Fruit fly (Drosophila melanogaster) whole organism, pupa: ENCODE data around the gene CG13068.

Experiments used
- CG10348 ChIP-seq: fragments of 200-800 bp; sonication (Bioruptor generic); IDR thresholded peaks from 2 replicates; pipeline ENCODE4 v1.3.6; 2022; ENCODE audit warnings: missing biosample characterization, missing genetic modification characterization
- CG12605 ChIP-seq: fragments of 200-800 bp; sonication (Bioruptor generic); IDR thresholded peaks from 2 replicates; pipeline ENCODE4 v1.3.6; 2022; ENCODE audit warnings: missing biosample characterization, missing genetic modification characterization
- CG13204 ChIP-seq: fragments of 200-800 bp; sonication (Bioruptor generic); optimal IDR thresholded peaks from 2 replicates; lab custom pipeline; 2018; ENCODE audit warnings: missing biosample characterization, mild to moderate bottlenecking, missing genetic modification characterization, moderate library complexity
- CG14655 ChIP-seq: fragments of 200-800 bp; sonication (Bioruptor generic); optimal IDR thresholded peaks from 3 replicates; lab custom pipeline; 2017; ENCODE audit warnings: mild to moderate bottlenecking, missing biosample characterization, missing genetic modification reagents, missing genetic modification characterization
- CG15710 ChIP-seq: fragments of 200-800 bp; sonication (Bioruptor generic); optimal IDR thresholded peaks from 2 replicates; lab custom pipeline; 2018; ENCODE audit warnings: missing biosample characterization, mild to moderate bottlenecking, missing genetic modification characterization, moderate library complexity
- CG17806 ChIP-seq: fragments of 200-800 bp; sonication (Bioruptor generic); optimal IDR thresholded peaks from 2 replicates; lab custom pipeline; 2018; ENCODE audit warnings: missing biosample characterization, mild to moderate bottlenecking, missing genetic modification characterization, moderate library complexity
- CG32121 ChIP-seq: fragments of 200-800 bp; sonication (Bioruptor generic); IDR thresholded peaks from 2 replicates; pipeline ENCODE4 v1.3.6; 2022; ENCODE audit warnings: missing biosample characterization, missing genetic modification characterization
- CG34367 ChIP-seq: fragments of 200-800 bp; sonication (Bioruptor generic); optimal IDR thresholded peaks from 2 replicates; lab custom pipeline; 2018; ENCODE audit warnings: missing biosample characterization, mild to moderate bottlenecking, missing genetic modification characterization
- CG4496 ChIP-seq: fragments of 200-800 bp; sonication (Bioruptor generic); IDR thresholded peaks from 3 replicates; pipeline ENCODE4 v1.3.6; 2022; ENCODE audit warnings: missing biosample characterization, missing genetic modification characterization
- CG8159 ChIP-seq: fragments of 200-800 bp; sonication (Bioruptor generic); optimal IDR thresholded peaks from 3 replicates; lab custom pipeline; 2018; ENCODE audit warnings: missing biosample characterization, mild to moderate bottlenecking, missing genetic modification characterization, moderate library complexity
- CG8301 ChIP-seq: fragments of 200-800 bp; sonication (Bioruptor generic); optimal IDR thresholded peaks from 2 replicates; lab custom pipeline; 2018; ENCODE audit warnings: missing biosample characterization, mild to moderate bottlenecking, missing genetic modification characterization
- CG9948 ChIP-seq: fragments of 200-800 bp; sonication (Bioruptor generic); optimal IDR thresholded peaks from 2 replicates; lab custom pipeline; 2018; ENCODE audit warnings: missing biosample characterization, mild to moderate bottlenecking, missing genetic modification characterization, moderate library complexity
- D1 ChIP-seq: fragments of 200-800 bp; sonication (Bioruptor generic); optimal IDR thresholded peaks from 2 replicates; lab custom pipeline; 2018; ENCODE audit warnings: missing biosample characterization, mild to moderate bottlenecking, missing genetic modification characterization, moderate library complexity
- EcR ChIP-seq: fragments of 200-800 bp; sonication (Bioruptor generic); optimal IDR thresholded peaks from 3 replicates; lab custom pipeline; 2019; ENCODE audit warnings: missing biosample characterization, missing genetic modification characterization, mild to moderate bottlenecking, moderate library complexity, missing genetic modification reagents
- Ets98B ChIP-seq: fragments of 200-800 bp; sonication (Bioruptor generic); IDR thresholded peaks from 2 replicates; pipeline ENCODE4 v1.3.6; 2022; ENCODE audit warnings: missing biosample characterization, missing genetic modification characterization
- Pif1A ChIP-seq: fragments of 200-800 bp; sonication (Bioruptor generic); optimal IDR thresholded peaks from 3 replicates; lab custom pipeline; 2016; ENCODE audit warnings: missing biosample characterization, missing genetic modification characterization
- Pif1B ChIP-seq: fragments of 200-800 bp; sonication (Bioruptor generic); optimal IDR thresholded peaks from 3 replicates; lab custom pipeline; 2016; ENCODE audit warnings: missing biosample characterization, missing genetic modification characterization
- Snoo ChIP-seq: fragments of 200-800 bp; sonication (Bioruptor generic); optimal IDR thresholded peaks from 3 replicates; lab custom pipeline; 2017; ENCODE audit warnings: missing biosample characterization, mild to moderate bottlenecking, missing genetic modification characterization, inconsistent platforms
- fd96Ca ChIP-seq: fragments of 200-800 bp; sonication (Bioruptor generic); IDR thresholded peaks from 3 replicates; pipeline ENCODE4 v1.3.6; 2022; ENCODE audit warnings: missing biosample characterization, missing genetic modification characterization
- gl ChIP-seq: fragments of 200-800 bp; sonication (Bioruptor generic); optimal IDR thresholded peaks from 2 replicates; lab custom pipeline; 2018; ENCODE audit warnings: missing biosample characterization, mild to moderate bottlenecking, missing genetic modification characterization
- rn ChIP-seq: fragments of 200-800 bp; sonication (Bioruptor generic); IDR thresholded peaks from 2 replicates; pipeline ENCODE4 v1.3.6; 2022; ENCODE audit warnings: missing biosample characterization, missing genetic modification characterization

The CG13068 gene

DNA sequence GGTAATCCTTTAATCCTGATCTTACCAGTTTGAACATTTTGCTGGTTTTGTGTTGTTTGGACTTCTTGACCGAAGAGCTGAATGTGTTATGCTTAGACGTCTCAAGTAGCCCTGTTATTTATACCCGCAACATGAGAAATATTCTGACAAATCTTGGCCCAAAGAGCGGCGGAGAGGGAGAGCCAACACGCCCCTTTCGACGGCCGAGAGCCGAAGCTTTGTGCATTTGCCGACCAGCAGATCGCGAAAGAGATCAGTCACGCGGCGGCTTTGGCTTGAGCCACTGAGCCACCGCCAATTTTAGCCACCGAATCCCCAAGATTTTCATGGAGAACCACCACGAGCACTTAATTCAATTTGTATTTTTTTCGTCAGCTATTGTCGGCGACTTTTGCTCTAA lies 26.3 kb downstream of the CG13068 start, which contains the start of gene CG4962:
CG4962 (minus strand) TSS at position 101 of the 400 bp plus-strand sequence.
- TF ChIP-seq fd96Ca (GFP tag; lab: Robert Waterston, UW) (no peak), CG13204 (GFP tag; lab: Kevin White, UChicago) (no peak), gl (tag; lab: Kevin White, UChicago) (no peak), CG32121 (no peak), Pif1B (GFP tag; lab: Kevin White, UChicago) (no peak), D1 (no peak), Ets98B (no peak), CG14655 (GFP tag; lab: Kevin White, UChicago) (no peak), CG34367 (no peak), CG4496 (no peak), EcR (no peak)
- TF ChIP-seq, all 21 proteins: peak for 0

DNA sequence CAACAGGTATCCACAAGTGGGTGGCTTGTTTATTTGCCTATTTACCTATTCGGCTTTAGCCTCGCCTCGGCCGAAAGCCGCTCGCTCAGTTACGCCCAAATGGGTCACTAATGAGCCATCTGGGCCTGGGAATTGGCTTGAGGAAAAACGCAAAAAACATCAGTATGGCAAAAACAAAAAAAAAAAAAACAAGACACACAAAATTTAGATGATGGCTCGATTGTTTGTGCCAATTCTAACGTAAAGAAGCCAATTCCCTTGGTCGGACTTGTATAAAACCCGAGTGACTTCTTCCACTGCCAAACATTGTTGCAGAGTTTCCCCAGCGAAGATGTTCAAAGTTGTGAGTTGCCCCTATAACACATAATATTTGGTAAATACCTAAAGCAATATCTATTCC lies 32.0 kb downstream of the CG13068 start, which contains the start of gene CG4982:
CG4982 (plus strand) TSS at position 301 of the 400 bp plus-strand sequence.
- no peak for TF ChIP-seq CG32121
- TF ChIP-seq D1: no peak
- no peak for TF ChIP-seq rn (GFP tag; lab: Robert Waterston, UW)
- no peak for TF ChIP-seq CG12605
- no peak for TF ChIP-seq gl (tag; lab: Kevin White, UChicago)
- TF ChIP-seq Pif1B (GFP tag; lab: Kevin White, UChicago): no peak
- no peak for TF ChIP-seq CG34367
- no peak for TF ChIP-seq Ets98B
- TF ChIP-seq CG14655 (GFP tag; lab: Kevin White, UChicago): no peak
- TF ChIP-seq CG13204 (GFP tag; lab: Kevin White, UChicago): no peak
- no peak for TF ChIP-seq CG9948 (tag; lab: Kevin White, UChicago)
- no peak for TF ChIP-seq CG8159 (tag; lab: Kevin White, UChicago)
- no peak for TF ChIP-seq CG15710 (tag; lab: Kevin White, UChicago)
- TF ChIP-seq fd96Ca (GFP tag; lab: Robert Waterston, UW): no peak
- TF ChIP-seq, all 21 proteins: peak for 0

DNA sequence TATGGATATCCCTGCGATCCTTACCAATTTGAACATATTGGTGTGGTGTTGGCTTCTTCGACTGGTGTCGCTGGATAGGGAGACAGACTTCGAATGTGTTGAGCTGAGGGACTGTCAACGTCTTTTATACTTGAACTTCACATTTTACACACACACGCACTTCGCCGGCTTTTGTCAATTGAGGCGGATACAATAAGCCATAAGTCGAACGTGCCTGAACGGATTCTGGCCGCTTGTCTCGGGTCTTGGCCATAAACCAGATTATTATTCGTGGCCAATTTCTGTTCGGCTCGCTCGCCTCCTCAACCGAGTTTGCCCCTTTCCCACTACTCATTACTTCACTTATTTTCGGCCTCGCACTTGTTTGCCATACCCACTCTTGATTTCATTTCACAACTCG lies 33.9 kb downstream of the CG13068 start, which contains the start of gene CG13044:
CG13044 (minus strand) TSS at position 101 of the 400 bp plus-strand sequence.
- TF ChIP-seq CG4496 (no peak), CG8301 (tag; lab: Kevin White, UChicago) (no peak), Pif1A (no peak), rn (GFP tag; lab: Robert Waterston, UW) (no peak), CG17806 (tag; lab: Kevin White, UChicago) (no peak), CG15710 (tag; lab: Kevin White, UChicago) (no peak), CG32121 (no peak), CG10348 (GFP tag; lab: Robert Waterston, UW) (no peak), Ets98B (no peak), CG8159 (tag; lab: Kevin White, UChicago) (no peak), gl (tag; lab: Kevin White, UChicago) (no peak), CG12605 (no peak), Snoo (tag; lab: Kevin White, UChicago) (no peak)

DNA sequence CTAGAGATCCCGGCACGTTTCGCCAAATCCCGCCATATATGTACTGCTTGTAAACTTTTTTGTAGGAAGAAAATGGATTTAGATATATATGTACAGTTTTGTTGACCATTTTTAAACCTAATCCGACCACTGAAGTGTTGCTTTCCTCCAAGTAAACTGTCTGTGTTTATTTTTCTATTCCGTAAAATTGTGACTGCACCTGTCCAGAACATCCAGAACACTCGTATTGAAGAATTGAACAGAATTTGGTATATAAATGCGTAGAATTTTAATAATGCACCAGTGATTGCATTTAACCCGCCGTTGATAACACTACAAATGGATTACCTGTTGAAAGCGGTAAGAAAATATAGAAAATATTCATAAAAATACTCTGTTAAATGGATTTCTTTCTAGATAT lies 34.8 kb downstream of the CG13068 start, which contains the start of gene CG43249:
CG43249 (plus strand) TSS at position 301 of the 400 bp plus-strand sequence.
- TF ChIP-seq EcR (no peak), Ets98B (no peak), Snoo (tag; lab: Kevin White, UChicago) (no peak), CG13204 (GFP tag; lab: Kevin White, UChicago) (no peak), CG32121 (no peak), CG17806 (tag; lab: Kevin White, UChicago) (no peak), CG8159 (tag; lab: Kevin White, UChicago) (no peak)

DNA sequence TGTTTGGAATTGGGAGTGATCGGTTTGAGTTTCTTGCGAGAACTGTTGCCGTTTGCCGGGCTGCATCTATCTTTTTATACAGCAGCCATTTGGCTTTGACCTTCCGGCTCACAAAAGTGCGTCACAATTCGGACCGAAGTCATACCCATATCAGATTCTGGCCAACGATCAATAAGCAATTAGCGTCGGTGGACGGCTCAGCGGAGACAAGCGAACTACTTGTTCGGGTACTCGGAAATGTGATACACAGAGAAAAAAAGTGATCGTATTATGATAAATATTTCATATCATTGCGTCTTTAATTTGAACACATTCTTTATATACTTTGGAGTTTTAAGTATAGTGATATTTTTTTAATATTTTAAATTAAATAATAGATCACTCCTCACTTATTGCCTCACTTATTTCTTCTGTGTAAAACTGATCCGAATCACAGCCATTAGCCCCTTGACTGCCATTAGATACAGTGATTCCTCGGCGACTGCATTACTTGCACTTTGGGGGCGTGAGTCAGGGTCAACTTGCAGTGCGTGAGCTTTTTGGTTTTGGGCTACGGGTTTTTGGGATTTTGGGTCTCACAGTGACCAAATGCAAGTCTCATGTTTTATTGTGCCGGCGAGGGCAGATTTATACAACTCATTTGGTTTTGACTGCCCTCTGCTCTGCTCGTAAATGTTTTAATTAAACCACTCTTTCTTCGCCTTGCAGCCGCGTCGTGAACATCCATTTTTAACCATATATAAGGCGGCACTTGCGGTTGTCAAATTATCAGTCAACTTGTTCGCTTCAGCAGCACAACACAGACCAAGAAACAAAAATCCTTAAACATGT lies 36.8 kb downstream of the CG13068 start, which contains the start of the genes CG13043 and CG13063:
CG13043 (minus strand) TSS at position 51 of the 831 bp plus-strand sequence.
CG13063 (plus strand) TSS at position 781 of the 831 bp plus-strand sequence.
- no peak for TF ChIP-seq Snoo (tag; lab: Kevin White, UChicago)
- no peak for TF ChIP-seq Pif1A
- no peak for TF ChIP-seq rn (GFP tag; lab: Robert Waterston, UW)
- TF ChIP-seq CG12605: no peak
- no peak for TF ChIP-seq CG13204 (GFP tag; lab: Kevin White, UChicago)
- TF ChIP-seq CG32121: no peak
- TF ChIP-seq D1: no peak
- TF ChIP-seq CG8159 (tag; lab: Kevin White, UChicago): no peak
- no peak for TF ChIP-seq gl (tag; lab: Kevin White, UChicago)
- TF ChIP-seq Ets98B: no peak
- TF ChIP-seq CG15710 (tag; lab: Kevin White, UChicago): no peak
- no peak for TF ChIP-seq CG8301 (tag; lab: Kevin White, UChicago)
- no peak for TF ChIP-seq CG10348 (GFP tag; lab: Robert Waterston, UW)
- TF ChIP-seq CG4496: no peak
- TF ChIP-seq CG17806 (tag; lab: Kevin White, UChicago): no peak
- no peak for TF ChIP-seq CG14655 (GFP tag; lab: Kevin White, UChicago)

DNA sequence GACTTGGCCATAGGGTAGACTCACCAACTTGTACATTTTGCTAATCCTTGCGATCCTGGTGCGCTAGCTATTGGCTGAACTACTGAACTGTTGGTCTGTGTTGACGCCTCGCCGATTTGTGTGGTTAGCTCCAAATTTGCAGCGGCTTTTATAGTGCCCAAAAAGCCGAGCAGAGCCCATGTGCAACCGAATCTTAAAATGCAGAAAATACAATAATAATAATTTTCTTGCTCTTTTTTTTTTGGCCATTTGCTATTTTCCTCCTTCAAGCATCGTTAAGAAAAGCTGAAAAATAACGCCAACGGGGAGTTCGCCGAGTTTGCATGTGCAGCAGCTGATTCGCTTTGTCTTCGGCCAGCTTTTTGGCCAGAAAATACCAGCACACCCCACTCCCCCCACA lies 39.2 kb downstream of the CG13068 start, which contains the start of gene CG13042:
CG13042 (minus strand) TSS at position 101 of the 400 bp plus-strand sequence.
- TF ChIP-seq CG17806 (tag; lab: Kevin White, UChicago): no peak
- TF ChIP-seq CG4496: 0 out of 3 replicates have a peak, but pooled peaks have one; percentile 37
- TF ChIP-seq CG12605: no peak
- no peak for TF ChIP-seq D1
